Worm (Caenorhabditis elegans): ENCODE results near the gene frpr-10.

Gene frpr-10

DNA sequence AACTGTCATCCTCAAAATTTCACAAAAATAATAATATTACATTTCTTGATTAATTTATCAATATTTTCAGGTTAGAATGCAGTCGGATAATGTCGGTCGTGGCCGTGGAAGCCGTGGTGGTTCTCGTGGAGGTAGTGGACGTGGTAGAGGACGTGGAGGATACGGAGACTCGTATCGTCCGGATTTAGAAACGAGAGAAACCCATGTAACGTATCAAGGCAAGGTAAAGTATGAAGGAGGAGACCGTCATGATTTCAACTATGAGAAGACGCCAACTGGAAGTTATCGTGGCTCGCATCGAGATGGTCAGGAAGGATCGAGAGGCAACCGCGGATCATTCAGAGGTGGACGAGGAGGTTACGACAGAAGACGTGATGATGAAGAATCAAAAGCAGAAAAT lies at the start of gene frpr-10:
Gene frpr-10 (plus strand): TSS at position 301 of the 400 bp plus-strand sequence.
- no peak for TF ChIP-seq unc-86 (tag; optimal IDR thresholded peaks at IDR 0.05)
- no peak for TF ChIP-seq ceh-45 (GFP tag; IDR thresholded peaks at IDR 0.05)
- no peak for TF ChIP-seq fkh-10 (GFP tag; optimal IDR thresholded peaks at IDR 0.05)
- no peak for TF ChIP-seq elt-2 (tag; optimal IDR thresholded peaks at IDR 0.05)
- TF ChIP-seq pat-9 (tag; optimal IDR thresholded peaks at IDR 0.05) = no peak
- TF ChIP-seq ceh-14 (tag; optimal IDR thresholded peaks at IDR 0.05) = no peak
- TF ChIP-seq hlh-8 (tag; optimal IDR thresholded peaks at IDR 0.05) = no peak
- no peak for TF ChIP-seq npax-4 (tag; optimal IDR thresholded peaks at IDR 0.05)
- TF ChIP-seq K02D7.2 (tag; optimal IDR thresholded peaks at IDR 0.05) = no peak
- no peak for TF ChIP-seq unc-55 (GFP tag; optimal IDR thresholded peaks at IDR 0.05)
- no peak for TF ChIP-seq C38D4.7 (GFP tag; optimal IDR thresholded peaks at IDR 0.05)
- TF ChIP-seq zip-5 (tag; optimal IDR thresholded peaks at IDR 0.05) = no peak
- TF ChIP-seq K09A11.1 (tag; optimal IDR thresholded peaks at IDR 0.05; ENCODE audit: insufficient read depth) = no peak

DNA sequence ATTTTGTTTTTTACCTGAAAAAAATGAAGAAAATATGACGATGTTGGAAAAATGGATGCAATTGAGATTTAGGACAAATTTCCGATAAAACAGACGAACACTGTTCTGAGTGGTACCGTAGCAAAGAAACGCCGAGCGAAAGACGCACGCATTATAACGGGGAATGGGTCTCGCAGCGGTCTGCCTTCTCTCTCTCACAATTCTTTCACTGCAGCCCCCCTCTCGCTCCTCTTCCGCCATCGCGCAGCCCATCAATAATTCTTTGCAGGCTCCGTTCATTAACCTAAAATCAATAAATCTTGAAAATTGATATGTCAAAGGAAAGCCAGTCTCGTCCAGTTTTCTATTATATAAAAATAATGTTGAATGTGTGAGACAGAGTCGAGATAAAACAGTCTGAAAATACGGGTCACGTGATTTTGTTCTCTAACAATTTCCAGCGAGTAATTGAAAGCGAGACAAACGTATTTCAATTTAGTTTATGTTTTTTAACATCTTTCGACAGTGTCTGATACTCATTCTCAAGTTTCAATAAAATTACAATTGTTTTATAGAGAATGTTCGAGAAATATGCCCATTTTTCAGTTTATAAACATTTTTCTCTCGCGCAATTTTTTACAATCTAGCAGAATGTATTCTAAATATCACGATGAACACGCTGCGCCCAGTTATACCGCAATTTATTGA lies 48.0 kb upstream of the frpr-10 start:
- TF ChIP-seq ceh-48 (tag; optimal IDR thresholded peaks at IDR 0.05) (peak; percentile 71), ahr-1 (tag; optimal IDR thresholded peaks at IDR 0.05) (no peak), ttx-3 (tag; optimal IDR thresholded peaks at IDR 0.05) (no peak), tbx-2 (tag; optimal IDR thresholded peaks at IDR 0.05) (peak; percentile 3), hlh-30 (tag; optimal IDR thresholded peaks at IDR 0.05; ENCODE audit: insufficient read depth) (peak; percentile 68), ceh-22 (tag; optimal IDR thresholded peaks at IDR 0.05) (no peak), lim-6 (tag; optimal IDR thresholded peaks at IDR 0.05) (no peak), elt-2 (tag; optimal IDR thresholded peaks at IDR 0.05) (no peak), pha-2 (tag; optimal IDR thresholded peaks at IDR 0.05) (no peak), mec-3 (tag; optimal IDR thresholded peaks at IDR 0.05; ENCODE audit: borderline replicate concordance) (no peak), unc-55 (GFP tag; optimal IDR thresholded peaks at IDR 0.05) (no peak), sox-2 (GFP tag; IDR thresholded peaks at IDR 0.05) (no peak), ceh-34 (tag; optimal IDR thresholded peaks at IDR 0.05) (peak; percentile 42), ceh-2 (tag; optimal IDR thresholded peaks at IDR 0.05) (no peak), fkh-10 (GFP tag; optimal IDR thresholded peaks at IDR 0.05) (no peak), ets-4 (tag; optimal IDR thresholded peaks at IDR 0.05) (no peak), pros-1 (tag; optimal IDR thresholded peaks at IDR 0.05) (no peak), madf-2 (tag; optimal IDR thresholded peaks at IDR 0.05) (no peak), ceh-24 (tag; optimal IDR thresholded peaks at IDR 0.05) (no peak), pax-1 (tag; optimal IDR thresholded peaks at IDR 0.05) (no peak), ceh-18 (tag; optimal IDR thresholded peaks at IDR 0.05) (peak; percentile 16), ama-1 (optimal IDR thresholded peaks at IDR 0.05) (no peak), unc-42 (tag; optimal IDR thresholded peaks at IDR 0.05) (peak; percentile 36), Y22D7AL.16 (tag; optimal IDR thresholded peaks at IDR 0.05) (no peak), nfya-1 (tag; optimal IDR thresholded peaks at IDR 0.05) (peak; percentile 9), T23F11.4 (GFP tag; optimal IDR thresholded peaks at IDR 0.05) (no peak), ceh-30 (tag; optimal IDR thresholded peaks at IDR 0.05) (peak; percentile 6)

DNA sequence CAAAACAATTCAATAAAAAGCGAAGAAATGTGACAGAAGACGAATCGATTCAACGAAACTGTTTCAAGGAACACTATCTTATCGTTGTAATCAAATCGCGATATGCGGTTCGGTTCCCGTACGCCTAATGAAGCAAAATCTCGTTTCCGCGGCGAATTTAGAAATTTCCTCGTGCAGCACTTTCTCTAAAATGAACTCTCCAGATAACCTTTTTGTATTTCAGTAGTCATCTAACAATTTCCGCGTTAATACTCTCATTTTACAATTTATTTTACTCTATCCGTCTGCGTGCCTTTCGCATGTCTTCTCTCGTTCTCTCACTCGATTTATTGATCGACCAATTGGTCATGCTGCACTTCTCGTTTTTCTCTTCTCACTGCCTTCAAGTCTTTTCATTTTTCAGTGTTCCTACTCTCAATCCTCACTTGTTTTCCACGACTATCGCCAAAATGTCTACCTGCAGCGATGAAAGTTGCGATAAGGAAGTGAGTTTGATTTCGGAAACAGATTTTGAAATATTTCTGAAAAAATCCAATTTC lies 47.3 kb upstream of the frpr-10 start, which contains the start of the genes npp-27 and ntl-4:
Gene npp-27 (minus strand): TSS at position 51 of the 539 bp plus-strand sequence.
Gene ntl-4 (plus strand): TSS at position 379 of the 539 bp plus-strand sequence.
- TF ChIP-seq ceh-6 (GFP tag; optimal IDR thresholded peaks at IDR 0.05) (no peak), mec-3 (tag; optimal IDR thresholded peaks at IDR 0.05; ENCODE audit: borderline replicate concordance) (no peak), pros-1 (tag; optimal IDR thresholded peaks at IDR 0.05) (no peak), eyg-1 (tag; optimal IDR thresholded peaks at IDR 0.05) (no peak), hlh-13 (GFP tag; optimal IDR thresholded peaks at IDR 0.05) (no peak), nfya-1 (tag; optimal IDR thresholded peaks at IDR 0.05) (peak; percentile 4), tbx-7 (tag; optimal IDR thresholded peaks at IDR 0.05) (no peak), ceh-48 (tag; optimal IDR thresholded peaks at IDR 0.05) (peak; percentile 24), fkh-10 (GFP tag; optimal IDR thresholded peaks at IDR 0.05) (no peak)
